Worm (Caenorhabditis elegans) whole organism, L4 larva: ENCODE results near the gene EGAP9.4.
A peak's percentile ranks its signal among the peaks of the same experiment; 100 is the strongest.

Experiments used
- F26F4.8 ChIP-seq: fragments of 200-800 bp; sonication (Bioruptor generic); conservative IDR thresholded peaks from 2 replicates; pipeline ENCODE4 v1.3.6; 2022; ENCODE audit warnings: missing genetic modification characterization, missing compliant biosample characterization
- R02D3.7 ChIP-seq: fragments of 150-350 bp; sonication (generic microtip); optimal IDR thresholded peaks from 3 replicates; lab custom pipeline; 2014; ENCODE audit warnings: missing biosample characterization, missing genetic modification characterization
- Y105C5A.15 ChIP-seq: fragments of 200-800 bp; sonication (Bioruptor generic); IDR thresholded peaks from 2 replicates; pipeline ENCODE4 v1.3.6; 2022; ENCODE audit warnings: missing genetic modification characterization, missing compliant biosample characterization
- Y75B8A.6 ChIP-seq: fragments of 200-800 bp; sonication (Bioruptor generic); IDR thresholded peaks from 2 replicates; pipeline ENCODE4 v1.3.6; 2022; ENCODE audit warnings: missing genetic modification reagents, missing genetic modification characterization, missing compliant biosample characterization
- ZK337.2 ChIP-seq: fragments of 200-800 bp; sonication (Bioruptor generic); IDR thresholded peaks from 2 replicates; pipeline ENCODE4 v1.3.6; 2022; ENCODE audit warnings: missing genetic modification reagents, missing genetic modification characterization, missing compliant biosample characterization
- ZK546.5 ChIP-seq, 2 experiments: sonication (generic microtip); optimal IDR thresholded peaks; 2 replicates each; lab custom pipeline; 2017; ENCODE audit warnings: missing biosample characterization in 2 of 2, missing genetic modification characterization in 2 of 2
- aha-1 ChIP-seq: fragments of 150-350 bp; peaks from one replicate; lab custom pipeline; 2014; ENCODE audit warnings: missing biosample characterization, missing genetic modification characterization
- aly-2 ChIP-seq: sonication (generic microtip); optimal IDR thresholded peaks from 2 replicates; lab custom pipeline; 2018; ENCODE audit warnings: missing biosample characterization, missing genetic modification characterization
- arid-1 ChIP-seq: fragments of 200-800 bp; sonication (Bioruptor generic); conservative IDR thresholded peaks from 2 replicates; pipeline ENCODE4 v1.3.6; 2022; ENCODE audit warnings: missing genetic modification reagents, missing genetic modification characterization, missing compliant biosample characterization
- ceh-44 ChIP-seq: fragments of 200-800 bp; sonication (Bioruptor generic); IDR thresholded peaks from 2 replicates; pipeline ENCODE4 v1.3.6; 2022; ENCODE audit warnings: missing genetic modification reagents, missing genetic modification characterization, missing compliant biosample characterization
- ceh-82 ChIP-seq: sonication (generic microtip); optimal IDR thresholded peaks from 2 replicates; lab custom pipeline; 2017; ENCODE audit warnings: missing biosample characterization, missing genetic modification characterization
- daf-16 ChIP-seq, 3 experiments: sonication (generic microtip); optimal IDR thresholded peaks; 2 replicates each; lab custom pipeline; 2016 to 2017; ENCODE audit warnings: missing genetic modification characterization in 3 of 3, missing genetic modification reagents in 3 of 3, mild to moderate bottlenecking in 2 of 3, missing compliant biosample characterization in 2 of 3, missing biosample characterization in 1 of 3, moderate library complexity in 1 of 3
- daf-8 ChIP-seq: fragments of 200-800 bp; sonication (Bioruptor generic); IDR thresholded peaks from 2 replicates; pipeline ENCODE4 v1.3.6; 2022; ENCODE audit warnings: missing genetic modification characterization, missing compliant biosample characterization
- dmd-6 ChIP-seq: fragments of 200-800 bp; sonication (Bioruptor generic); IDR thresholded peaks from 2 replicates; pipeline ENCODE4 v1.3.6; 2022; ENCODE audit warnings: missing genetic modification reagents, missing genetic modification characterization, missing compliant biosample characterization
- duxl-1 ChIP-seq: sonication (generic microtip); optimal IDR thresholded peaks from 2 replicates; lab custom pipeline; 2016; ENCODE audit warnings: mild to moderate bottlenecking, missing genetic modification characterization, moderate library complexity, missing compliant biosample characterization; ENCODE audit not compliant: poor library complexity
- dve-1 ChIP-seq: sonication (generic microtip); optimal IDR thresholded peaks from 2 replicates; lab custom pipeline; 2017; ENCODE audit warnings: antibody characterized with exemption, mild to moderate bottlenecking, missing genetic modification characterization, missing compliant biosample characterization; ENCODE audit not compliant: insufficient read depth
- egl-27 ChIP-seq: sonication (generic microtip); optimal IDR thresholded peaks from 3 replicates; lab custom pipeline; 2017; ENCODE audit warnings: missing biosample characterization, missing genetic modification reagents, missing genetic modification characterization
- egl-43 ChIP-seq: fragments of 200-800 bp; sonication (Bioruptor generic); IDR thresholded peaks from 2 replicates; pipeline ENCODE4 v1.3.6; 2022; ENCODE audit warnings: missing genetic modification reagents, missing genetic modification characterization, missing compliant biosample characterization
- fkh-10 ChIP-seq: fragments of 150-350 bp; optimal IDR thresholded peaks from 2 replicates; lab custom pipeline; 2014; ENCODE audit warnings: missing biosample characterization, missing genetic modification reagents, missing genetic modification characterization
- hif-1 ChIP-seq, 2 experiments: sonication (generic microtip); optimal IDR thresholded peaks; 2 replicates each; lab custom pipeline; 2016 to 2017; ENCODE audit warnings: missing compliant biosample characterization in 2 of 2, missing genetic modification characterization in 2 of 2, missing genetic modification reagents in 2 of 2, missing genotype in 2 of 2, mild to moderate bottlenecking in 1 of 2
- hlh-11 ChIP-seq: fragments of 200-800 bp; sonication (Bioruptor generic); optimal IDR thresholded peaks from 2 replicates; lab custom pipeline; 2018; ENCODE audit warnings: mild to moderate bottlenecking, missing genetic modification characterization, missing compliant biosample characterization
- hlh-30 ChIP-seq: sonication (generic microtip); optimal IDR thresholded peaks from 2 replicates; lab custom pipeline; 2017; ENCODE audit warnings: antibody characterized with exemption, mild to moderate bottlenecking, missing genetic modification characterization, missing compliant biosample characterization; ENCODE audit not compliant: insufficient read depth
- lin-29 ChIP-seq: fragments of 200-800 bp; sonication (Bioruptor generic); IDR thresholded peaks from 2 replicates; pipeline ENCODE4 v1.3.6; 2022; ENCODE audit warnings: missing genetic modification reagents, missing genetic modification characterization, missing compliant biosample characterization
- lin-39 ChIP-seq: fragments of 150-350 bp; optimal IDR thresholded peaks from 2 replicates; lab custom pipeline; 2014; ENCODE audit warnings: missing biosample characterization, missing genetic modification reagents, missing genetic modification characterization
- lir-3 ChIP-seq: sonication (generic microtip); optimal IDR thresholded peaks from 2 replicates; lab custom pipeline; 2016; ENCODE audit warnings: mild to moderate bottlenecking, missing genetic modification characterization, missing compliant biosample characterization
- lsy-2 ChIP-seq, 2 experiments: fragments of 150-350 bp in 1 of 2; sonication (generic microtip) in 1 of 2; optimal IDR thresholded peaks; 2 replicates each; lab custom pipeline; 2014 to 2017; ENCODE audit warnings: missing biosample characterization in 2 of 2, missing genetic modification characterization in 2 of 2
- mdl-1 ChIP-seq, 2 experiments: fragments of 150-350 bp in 1 of 2; sonication (generic microtip) in 1 of 2; optimal IDR thresholded peaks; 2 replicates each; lab custom pipeline; 2014 to 2017; ENCODE audit warnings: missing biosample characterization in 2 of 2, missing genetic modification characterization in 2 of 2
- mes-2 ChIP-seq: sonication (generic microtip); optimal IDR thresholded peaks from 2 replicates; lab custom pipeline; 2016; ENCODE audit warnings: missing genotype, mild to moderate bottlenecking, missing genetic modification characterization, missing compliant biosample characterization; ENCODE audit not compliant: poor library complexity, severe bottlenecking
- mxl-3 ChIP-seq: fragments of 200-800 bp; sonication (Bioruptor generic); optimal IDR thresholded peaks from 2 replicates; lab custom pipeline; 2018; ENCODE audit warnings: mild to moderate bottlenecking, missing genetic modification characterization, missing compliant biosample characterization
- nhr-10 ChIP-seq: fragments of 150-350 bp; optimal IDR thresholded peaks from 2 replicates; lab custom pipeline; 2014; ENCODE audit warnings: missing biosample characterization, missing genetic modification characterization
- nhr-25 ChIP-seq: sonication (generic microtip); optimal IDR thresholded peaks from 2 replicates; lab custom pipeline; 2017; ENCODE audit warnings: missing genetic modification characterization, mild to moderate bottlenecking, missing compliant biosample characterization, antibody characterized with exemption, moderate library complexity, borderline replicate concordance; ENCODE audit not compliant: insufficient read depth
- nhr-28 ChIP-seq: fragments of 150-350 bp; optimal IDR thresholded peaks from 2 replicates; lab custom pipeline; 2014; ENCODE audit warnings: missing biosample characterization, missing genetic modification characterization
- nhr-6 ChIP-seq: fragments of 150-350 bp; optimal IDR thresholded peaks from 2 replicates; lab custom pipeline; 2014; ENCODE audit warnings: missing biosample characterization, missing genetic modification characterization
- nhr-76 ChIP-seq: fragments of 150-350 bp; optimal IDR thresholded peaks from 2 replicates; lab custom pipeline; 2014; ENCODE audit warnings: missing biosample characterization, missing genetic modification characterization
- nhr-77 ChIP-seq: fragments of 150-350 bp; optimal IDR thresholded peaks from 2 replicates; lab custom pipeline; 2014; ENCODE audit warnings: missing biosample characterization, missing genetic modification characterization
- php-3 ChIP-seq: fragments of 200-800 bp; sonication (Bioruptor generic); IDR thresholded peaks from 2 replicates; pipeline ENCODE4 v1.3.6; 2022; ENCODE audit warnings: missing genetic modification reagents, missing genetic modification characterization, missing compliant biosample characterization
- sdz-12 ChIP-seq: fragments of 200-800 bp; sonication (Bioruptor generic); optimal IDR thresholded peaks from 2 replicates; lab custom pipeline; 2018; ENCODE audit warnings: mild to moderate bottlenecking, missing genetic modification characterization, missing compliant biosample characterization
- set-16 ChIP-seq: fragments of 200-800 bp; sonication (Bioruptor generic); IDR thresholded peaks from 2 replicates; pipeline ENCODE4 v1.3.6; 2022; ENCODE audit warnings: missing genetic modification reagents, missing genetic modification characterization, missing compliant biosample characterization
- snpc-1.2 ChIP-seq: fragments of 200-800 bp; sonication (Bioruptor generic); IDR thresholded peaks from 2 replicates; pipeline ENCODE4 v1.3.6; 2022; ENCODE audit warnings: missing genetic modification reagents, missing genetic modification characterization, missing compliant biosample characterization
- snpc-4 ChIP-seq: fragments of 150-350 bp; optimal IDR thresholded peaks from 2 replicates; lab custom pipeline; 2014; ENCODE audit warnings: missing biosample characterization, missing genetic modification characterization
- unc-39 ChIP-seq: sonication (generic microtip); optimal IDR thresholded peaks from 2 replicates; lab custom pipeline; 2017; ENCODE audit warnings: missing biosample characterization, missing genetic modification characterization
- unc-62 ChIP-seq, 3 experiments: fragments of 150-350 bp in 1 of 3; sonication (generic microtip); optimal IDR thresholded peaks in 2 of 3; peaks in 1 of 3; 1 replicate in 1 of 3; 2 replicates in 2 of 3; lab custom pipeline; 2014 to 2017; ENCODE audit warnings: missing biosample characterization in 3 of 3, missing genetic modification characterization in 3 of 3, missing genetic modification reagents in 3 of 3, missing genotype in 1 of 3
- zfp-3 ChIP-seq: fragments of 200-800 bp; sonication (Bioruptor generic); conservative IDR thresholded peaks from 2 replicates; pipeline ENCODE4 v1.3.6; 2022; ENCODE audit warnings: missing genetic modification reagents, missing genetic modification characterization, missing compliant biosample characterization
- ztf-7 ChIP-seq: fragments of 150-350 bp; optimal IDR thresholded peaks from 2 replicates; lab custom pipeline; 2014; ENCODE audit warnings: missing biosample characterization, missing genetic modification characterization

EGAP9.4 gene

DNA sequence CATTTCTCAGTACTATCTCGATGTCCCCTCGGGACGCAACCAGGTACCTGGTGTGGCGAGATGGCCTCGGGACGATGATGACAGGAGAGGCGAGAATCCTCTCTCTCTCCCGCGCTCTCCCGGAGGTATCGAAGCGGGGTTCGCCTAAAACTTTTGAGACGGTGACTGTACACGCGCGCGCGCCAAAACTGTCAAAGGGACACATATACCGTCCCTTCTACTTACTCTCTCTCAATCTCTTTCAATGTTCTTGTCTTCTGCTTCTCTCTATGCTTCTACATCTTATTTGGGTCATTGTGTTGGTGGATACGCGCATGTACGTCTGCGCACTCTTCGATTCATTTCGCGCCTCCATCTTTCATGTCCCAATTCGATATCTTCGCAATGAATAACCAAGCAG, 34.8 kb upstream of the EGAP9.4 start:
- TF ChIP-seq nhr-25 (tag; lab: Kevin White, UChicago) (peak; percentile 14), lin-39 (no peak), hif-1 (tag; optimal IDR thresholded peaks at IDR 0.05; lab: Kevin White, UChicago) (no peak), Y75B8A.6 (GFP tag; lab: Robert Waterston, UW) (no peak), zfp-3 (GFP tag; lab: Robert Waterston, UW) (no peak), egl-43 (GFP tag; lab: Robert Waterston, UW) (0 out of 2 replicates have a peak, but pooled peaks have one; percentile 27), snpc-1.2 (GFP tag; lab: Robert Waterston, UW) (no peak), hlh-30 (tag; lab: Kevin White, UChicago) (peak; percentile 45), nhr-28 (tag; lab: Kevin White, UChicago) (no peak), Y105C5A.15 (GFP tag; lab: Robert Waterston, UW) (no peak), mxl-3 (GFP tag; lab: Kevin White, UChicago) (peak; percentile 66), daf-8 (GFP tag; lab: Robert Waterston, UW) (no peak), daf-16 (GFP tag; optimal IDR thresholded peaks at IDR 0.05; lab: Kevin White, UChicago) (no peak), daf-16 (tag; optimal IDR thresholded peaks at IDR 0.05; lab: Kevin White, UChicago) (no peak), R02D3.7 (tag; lab: Kevin White, UChicago) (no peak), lin-29 (GFP tag; lab: Robert Waterston, UW) (no peak), arid-1 (no peak), ceh-82 (tag; lab: Kevin White, UChicago) (no peak), aly-2 (tag; lab: Kevin White, UChicago) (no peak), mes-2 (tag; lab: Kevin White, UChicago) (no peak), F26F4.8 (GFP tag; lab: Robert Waterston, UW) (no peak), ZK546.5 (tag; optimal IDR thresholded peaks at IDR 0.05; lab: Kevin White, UChicago) (no peak), ztf-7 (tag; lab: Kevin White, UChicago) (no peak), mdl-1 (tag; optimal IDR thresholded peaks at IDR 0.05; lab: Kevin White, UChicago) (no peak), nhr-10 (no peak), snpc-4 (tag; lab: Kevin White, UChicago) (no peak), nhr-76 (tag; lab: Kevin White, UChicago) (no peak), lsy-2 (tag; optimal IDR thresholded peaks at IDR 0.05; lab: Kevin White, UChicago) (peak in 1 of 2 experiments; percentile 10), fkh-10 (GFP tag; lab: Kevin White, UChicago) (no peak), nhr-6 (no peak), nhr-77 (tag; lab: Kevin White, UChicago) (no peak), ceh-44 (GFP tag; lab: Robert Waterston, UW) (no peak), ZK337.2 (no peak), dve-1 (no peak), unc-39 (no peak), hlh-11 (tag; lab: Kevin White, UChicago) (peak; percentile 46), php-3 (GFP tag; lab: Robert Waterston, UW) (no peak), set-16 (GFP tag; lab: Robert Waterston, UW) (peak; percentile 90), dmd-6 (GFP tag; lab: Robert Waterston, UW) (no peak), unc-62 (GFP tag; optimal IDR thresholded peaks at IDR 0.05 in 1 of 2; lab: Kevin White, UChicago) (peak in 1 of 2 experiments; percentile 97), unc-62 (tag; optimal IDR thresholded peaks at IDR 0.05; lab: Kevin White, UChicago) (no peak), lir-3 (tag; lab: Kevin White, UChicago) (no peak), duxl-1 (no peak), sdz-12 (no peak), egl-27 (no peak), aha-1 (peak; percentile 72)
